Fruit fly (Drosophila melanogaster) whole organism, embryonic: ENCODE results near the gene EAChm.

Source experiments
- Adf1 ChIP-seq: fragments of 200-800 bp; sonication (Bioruptor generic); IDR thresholded peaks from 2 replicates; pipeline ENCODE4 v1.3.6; 2022; ENCODE audit warnings: missing biosample characterization, missing genetic modification characterization
- CG10543 ChIP-seq: fragments of 200-800 bp; sonication (Bioruptor generic); optimal IDR thresholded peaks from 3 replicates; lab custom pipeline; 2017; ENCODE audit warnings: missing biosample characterization, mild to moderate bottlenecking, missing genetic modification characterization, moderate library complexity
- CG13287 ChIP-seq: fragments of 200-800 bp; sonication (Bioruptor generic); IDR thresholded peaks from 2 replicates; pipeline ENCODE4 v1.3.6; 2022; ENCODE audit warnings: missing biosample characterization, missing genetic modification characterization; ENCODE audit not compliant: partially characterized antibody
- CG13775 ChIP-seq: fragments of 200-800 bp; sonication (Bioruptor generic); optimal IDR thresholded peaks from 3 replicates; lab custom pipeline; 2017; ENCODE audit warnings: missing biosample characterization, mild to moderate bottlenecking, missing genetic modification characterization
- CG17328 ChIP-seq: fragments of 200-800 bp; sonication (Bioruptor generic); IDR thresholded peaks from 2 replicates; pipeline ENCODE4 v1.3.6; 2022; ENCODE audit warnings: missing biosample characterization, missing genetic modification characterization
- CG17385 ChIP-seq: fragments of 200-800 bp; sonication (Bioruptor generic); optimal IDR thresholded peaks from 3 replicates; lab custom pipeline; 2018; ENCODE audit warnings: missing biosample characterization, mild to moderate bottlenecking, missing genetic modification characterization
- CG2129 ChIP-seq: fragments of 200-800 bp; sonication (Bioruptor generic); IDR thresholded peaks from 2 replicates; pipeline ENCODE4 v1.3.6; 2022; ENCODE audit warnings: missing biosample characterization, missing genetic modification characterization; ENCODE audit not compliant: partially characterized antibody
- CG42726 ChIP-seq: fragments of 200-800 bp; sonication (Bioruptor generic); IDR thresholded peaks from 2 replicates; pipeline ENCODE4 v1.3.6; 2022; ENCODE audit warnings: missing biosample characterization, missing genetic modification characterization; ENCODE audit not compliant: partially characterized antibody
- CG6813 ChIP-seq: fragments of 200-800 bp; sonication (Bioruptor generic); optimal IDR thresholded peaks from 2 replicates; lab custom pipeline; 2017; ENCODE audit warnings: missing biosample characterization, missing genetic modification characterization, mild to moderate bottlenecking, moderate library complexity, missing genetic modification reagents
- CG8478 ChIP-seq: fragments of >200 bp; optimal IDR thresholded peaks from 2 replicates; lab custom pipeline; 2018
- CG9876 ChIP-seq: fragments of 200-800 bp; sonication (Bioruptor generic); optimal IDR thresholded peaks from 2 replicates; lab custom pipeline; 2016; ENCODE audit warnings: missing biosample characterization, missing genetic modification characterization
- Dip2 ChIP-seq: fragments of 200-800 bp; sonication (Bioruptor generic); IDR thresholded peaks from 2 replicates; pipeline ENCODE4 v1.3.6; 2022; ENCODE audit warnings: missing biosample characterization, missing genetic modification characterization
- Dll ChIP-seq: fragments of 200-800 bp; sonication (Bioruptor generic); IDR thresholded peaks from 4 replicates; pipeline ENCODE4 v1.3.6; 2022; ENCODE audit warnings: missing biosample characterization, missing genetic modification characterization; ENCODE audit not compliant: partially characterized antibody
- Drgx ChIP-seq: fragments of 200-800 bp; sonication (Bioruptor generic); IDR thresholded peaks from 2 replicates; pipeline ENCODE4 v1.3.6; 2022; ENCODE audit warnings: missing biosample characterization, missing genetic modification characterization
- Ets65A ChIP-seq: fragments of 200-800 bp; sonication (Bioruptor generic); peaks from one replicate; lab custom pipeline; 2016; ENCODE audit warnings: missing biosample characterization, missing genetic modification characterization
- HLH54F ChIP-seq: fragments of 200-800 bp; sonication (Bioruptor generic); optimal IDR thresholded peaks from 3 replicates; lab custom pipeline; 2016; ENCODE audit warnings: missing biosample characterization, missing genetic modification characterization
- Hmr ChIP-seq: fragments of 200-800 bp; sonication (Bioruptor generic); optimal IDR thresholded peaks from 3 replicates; lab custom pipeline; 2017; ENCODE audit warnings: mild to moderate bottlenecking, missing biosample characterization, missing genetic modification reagents, missing genetic modification characterization
- Hr51 ChIP-seq, 2 experiments: fragments of 200-800 bp; sonication (Bioruptor generic); optimal IDR thresholded peaks; 2 replicates in 1 of 2; 3 replicates in 1 of 2; lab custom pipeline; 2016 to 2018; ENCODE audit warnings: missing biosample characterization in 2 of 2, missing genetic modification characterization in 2 of 2, mild to moderate bottlenecking in 1 of 2, moderate library complexity in 1 of 2
- Nf-YB ChIP-seq: fragments of 200-800 bp; sonication (Bioruptor generic); optimal IDR thresholded peaks from 3 replicates; lab custom pipeline; 2019; ENCODE audit warnings: missing biosample characterization, mild to moderate bottlenecking, missing genetic modification characterization, moderate library complexity
- Rx ChIP-seq: fragments of 200-800 bp; sonication (Bioruptor generic); IDR thresholded peaks from 2 replicates; pipeline ENCODE4 v1.3.6; 2022; ENCODE audit warnings: missing biosample characterization, missing genetic modification characterization
- Stat92E ChIP-seq, 3 experiments: fragments of >200 bp in 2 of 3; fragments of 200-800 bp in 1 of 3; sonication (Bioruptor generic) in 1 of 3; optimal IDR thresholded peaks; 2 replicates each; lab custom pipeline; 2017 to 2019; ENCODE audit warnings: missing biosample characterization in 3 of 3, missing genetic modification characterization in 3 of 3, mild to moderate bottlenecking in 1 of 3, moderate library complexity in 1 of 3
- Trl ChIP-seq, 3 experiments: fragments of >200 bp in 2 of 3; fragments of 200-800 bp in 1 of 3; sonication (Bioruptor generic) in 1 of 3; optimal IDR thresholded peaks; 2 replicates in 1 of 3; 3 replicates in 2 of 3; lab custom pipeline; 2016 to 2017; ENCODE audit warnings: missing biosample characterization in 1 of 3, missing genetic modification characterization in 1 of 3
- aop ChIP-seq: fragments of 200-800 bp; sonication (Bioruptor generic); IDR thresholded peaks from 2 replicates; pipeline ENCODE4 v1.3.6; 2022; ENCODE audit warnings: missing biosample characterization, missing genetic modification characterization
- bsh ChIP-seq, 2 experiments: fragments of 200-800 bp; sonication (Bioruptor generic); optimal IDR thresholded peaks; 2 replicates each; lab custom pipeline; 2017 to 2018; ENCODE audit warnings: mild to moderate bottlenecking in 2 of 2, missing biosample characterization in 2 of 2, missing genetic modification characterization in 2 of 2, moderate library complexity in 1 of 2
- chif ChIP-seq, 2 experiments: fragments of 200-800 bp; sonication (Bioruptor generic); optimal IDR thresholded peaks; 3 replicates each; lab custom pipeline; 2016; ENCODE audit warnings: missing biosample characterization in 2 of 2, missing genetic modification characterization in 2 of 2
- chm ChIP-seq: fragments of 200-800 bp; sonication (Bioruptor generic); IDR thresholded peaks from 2 replicates; pipeline ENCODE4 v1.3.6; 2022; ENCODE audit warnings: missing biosample characterization, missing genetic modification characterization
- ci ChIP-seq: fragments of 200-800 bp; sonication (Bioruptor generic); IDR thresholded peaks from 3 replicates; pipeline ENCODE4 v1.3.6; 2022; ENCODE audit warnings: missing biosample characterization, missing genetic modification characterization
- crol ChIP-seq: fragments of 200-800 bp; sonication (Bioruptor generic); IDR thresholded peaks from 2 replicates; pipeline ENCODE4 v1.3.6; 2022; ENCODE audit warnings: missing biosample characterization, missing genetic modification characterization
- ewg ChIP-seq: fragments of 200-800 bp; sonication (Bioruptor generic); optimal IDR thresholded peaks from 3 replicates; lab custom pipeline; 2017; ENCODE audit warnings: mild to moderate bottlenecking, missing biosample characterization, missing genetic modification reagents, missing genetic modification characterization
- ken ChIP-seq: fragments of 200-800 bp; sonication (Bioruptor generic); IDR thresholded peaks from 3 replicates; pipeline ENCODE4 v1.3.6; 2022; ENCODE audit warnings: missing biosample characterization, missing genetic modification characterization
- kni ChIP-seq: fragments of 200-800 bp; sonication (Bioruptor generic); optimal IDR thresholded peaks from 3 replicates; lab custom pipeline; 2017; ENCODE audit warnings: mild to moderate bottlenecking, missing biosample characterization, missing genetic modification reagents, missing genetic modification characterization
- mld ChIP-seq: fragments of 200-800 bp; sonication (Bioruptor generic); IDR thresholded peaks from 3 replicates; pipeline ENCODE4 v1.3.6; 2022; ENCODE audit warnings: missing biosample characterization, missing genetic modification characterization; ENCODE audit not compliant: partially characterized antibody
- oc ChIP-seq: fragments of 200-800 bp; sonication (Bioruptor generic); optimal IDR thresholded peaks from 2 replicates; lab custom pipeline; 2018; ENCODE audit warnings: missing biosample characterization, mild to moderate bottlenecking, missing genetic modification characterization, moderate library complexity
- onecut ChIP-seq: fragments of 200-800 bp; sonication (Bioruptor generic); IDR thresholded peaks from 2 replicates; pipeline ENCODE4 v1.3.6; 2022; ENCODE audit warnings: missing biosample characterization, missing genetic modification characterization
- psq ChIP-seq: fragments of 200-800 bp; sonication (Bioruptor generic); optimal IDR thresholded peaks from 2 replicates; lab custom pipeline; 2017; ENCODE audit warnings: missing biosample characterization, missing genetic modification characterization
- ranshi ChIP-seq: fragments of 200-800 bp; sonication (Bioruptor generic); IDR thresholded peaks from 2 replicates; pipeline ENCODE4 v1.3.6; 2022; ENCODE audit warnings: missing biosample characterization, missing genetic modification characterization
- sc ChIP-seq, 3 experiments: fragments of >200 bp in 2 of 3; fragments of 200-800 bp in 1 of 3; sonication (Bioruptor generic) in 1 of 3; optimal IDR thresholded peaks; 2 replicates in 2 of 3; 3 replicates in 1 of 3; lab custom pipeline; 2017; ENCODE audit warnings: mild to moderate bottlenecking in 1 of 3, missing biosample characterization in 1 of 3, missing genetic modification characterization in 1 of 3, missing genetic modification reagents in 1 of 3
- sens ChIP-seq: fragments of 200-800 bp; sonication (Bioruptor generic); peaks from one replicate; lab custom pipeline; 2016; ENCODE audit warnings: missing biosample characterization, missing genetic modification characterization
- sens-2 ChIP-seq: fragments of 200-800 bp; sonication (Bioruptor generic); IDR thresholded peaks from 2 replicates; pipeline ENCODE4 v1.3.6; 2022; ENCODE audit warnings: missing biosample characterization, missing genetic modification characterization
- seq ChIP-seq: fragments of 200-800 bp; sonication (Bioruptor generic); IDR thresholded peaks from 2 replicates; pipeline ENCODE4 v1.3.6; 2022; ENCODE audit warnings: missing biosample characterization, missing genetic modification characterization
- shn ChIP-seq: fragments of 200-800 bp; sonication (Bioruptor generic); optimal IDR thresholded peaks from 3 replicates; lab custom pipeline; 2016; ENCODE audit warnings: missing biosample characterization, missing genetic modification characterization
- sob ChIP-seq: fragments of 200-800 bp; sonication (Bioruptor generic); IDR thresholded peaks from 2 replicates; pipeline ENCODE4 v1.3.6; 2022; ENCODE audit warnings: missing biosample characterization, missing genetic modification characterization
- trem ChIP-seq: fragments of 200-800 bp; optimal IDR thresholded peaks from 3 replicates; lab custom pipeline; 2019; ENCODE audit warnings: missing biosample characterization, mild to moderate bottlenecking, missing genetic modification characterization, moderate library complexity
- ttk ChIP-seq: fragments of 200-800 bp; sonication (Bioruptor generic); IDR thresholded peaks from 2 replicates; pipeline ENCODE4 v2.1.2; 2022; ENCODE audit warnings: missing biosample characterization, missing genetic modification characterization
- unpg ChIP-seq: fragments of 200-800 bp; sonication (Bioruptor generic); optimal IDR thresholded peaks from 3 replicates; lab custom pipeline; 2018; ENCODE audit warnings: missing biosample characterization, mild to moderate bottlenecking, missing genetic modification characterization, moderate library complexity
- yki ChIP-seq: fragments of >200 bp; optimal IDR thresholded peaks from 3 replicates; lab custom pipeline; 2018
- z ChIP-seq: fragments of 200-800 bp; sonication (Bioruptor generic); IDR thresholded peaks from 3 replicates; pipeline ENCODE4 v1.3.6; 2022; ENCODE audit warnings: missing biosample characterization, missing genetic modification characterization

Gene EAChm

DNA sequence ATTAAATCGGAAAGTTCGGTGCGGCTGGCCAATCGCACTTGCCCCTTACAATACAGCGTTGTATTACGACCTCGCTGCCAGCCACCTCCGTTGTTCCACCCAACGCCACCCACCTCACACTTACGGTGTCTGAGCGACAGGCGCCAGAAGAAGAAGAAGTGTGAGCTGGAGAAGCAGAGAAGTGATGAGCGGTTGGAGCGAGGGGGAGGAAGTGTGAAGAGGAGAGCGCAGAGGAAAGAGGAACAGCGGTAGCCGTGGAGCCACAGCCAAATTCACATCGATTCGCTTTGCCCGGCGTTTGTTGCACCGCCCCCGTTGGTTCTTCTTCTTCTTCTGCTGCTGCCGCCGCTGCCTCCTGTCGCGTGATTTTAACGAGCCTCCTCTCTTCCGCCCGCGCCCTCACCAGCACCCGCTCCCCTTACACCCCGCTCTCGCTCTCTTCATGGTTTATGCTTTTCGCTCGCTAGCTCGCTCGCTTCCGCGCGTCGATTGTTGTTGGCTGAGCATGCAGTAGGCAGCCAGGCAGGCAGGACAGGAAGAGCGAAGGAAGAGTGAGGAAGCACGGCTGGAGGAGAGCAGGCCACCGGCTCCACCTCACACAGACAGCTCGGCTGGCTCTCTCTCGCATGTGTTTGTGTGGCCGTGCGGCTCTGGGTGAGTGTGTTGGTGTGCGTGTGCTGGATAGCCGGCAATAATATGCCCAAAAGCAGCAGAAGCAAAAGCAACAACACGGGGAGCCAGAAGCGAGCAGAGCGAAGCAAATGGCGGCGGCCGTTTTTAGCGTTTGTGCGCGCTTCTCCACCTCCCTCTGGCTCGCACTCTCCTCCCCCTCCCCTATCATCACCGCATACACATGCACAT lies 49.6 kb downstream of the EAChm start (continued):
- TF ChIP-seq unpg (GFP tag; lab: Kevin White, UChicago) (no peak), z (GFP tag; lab: Robert Waterston, UW) (peak; percentile 41; the same call in 1 of the 3 replicates), sens (GFP tag; lab: Kevin White, UChicago) (no peak), ci (GFP tag; lab: Robert Waterston, UW) (peak; percentile 43; the same call in 1 of the 3 replicates), Hmr (GFP tag; lab: Kevin White, UChicago) (peak; percentile 14), Nf-YB (GFP tag; lab: Kevin White, UChicago) (no peak), shn (GFP tag; lab: Kevin White, UChicago) (peak; percentile 8), yki (lab: Kevin White, UChicago) (peak; percentile 26), CG17328 (GFP tag; lab: Robert Waterston, UW) (0 out of 2 replicates have a peak, but pooled peaks have one; percentile 11), Dip2 (GFP tag; lab: Robert Waterston, UW) (no peak), ewg (GFP tag; lab: Kevin White, UChicago) (no peak), Trl (optimal IDR thresholded peaks at IDR 0.05; lab: Kevin White, UChicago) (peak; percentile 70 to 81), Trl (GFP tag; optimal IDR thresholded peaks at IDR 0.05; lab: Kevin White, UChicago) (no peak), CG17385 (GFP tag; lab: Kevin White, UChicago) (peak; percentile 88), CG8478 (lab: Kevin White, UChicago) (peak; percentile 87), crol (GFP tag; lab: Robert Waterston, UW) (peak; percentile 99), trem (tag; lab: Kevin White, UChicago) (no peak), psq (GFP tag; lab: Kevin White, UChicago) (no peak), CG10543 (GFP tag; lab: Kevin White, UChicago) (peak; percentile 28), seq (GFP tag; lab: Robert Waterston, UW) (0 out of 2 replicates have a peak, but pooled peaks have one; percentile 10), HLH54F (GFP tag; lab: Kevin White, UChicago) (no peak), chif (GFP tag; optimal IDR thresholded peaks at IDR 0.05; lab: Kevin White, UChicago) (no peak), ttk (GFP tag; lab: Robert Waterston, UW) (no peak), Adf1 (peak; percentile 80; the same call in 1 of the 2 replicates), Dll (GFP tag; lab: Robert Waterston, UW) (0 out of 4 replicates have a peak, but pooled peaks have one; percentile 48), CG9876 (GFP tag; lab: Kevin White, UChicago) (peak; percentile 12), ken (GFP tag; lab: Robert Waterston, UW) (no peak), CG13287 (GFP tag; lab: Robert Waterston, UW) (peak; percentile 27; the same call in 1 of the 2 replicates), sob (GFP tag; lab: Robert Waterston, UW) (no peak), oc (tag; lab: Kevin White, UChicago) (no peak), ranshi (GFP tag; lab: Robert Waterston, UW) (peak; percentile 16; the same call in 1 of the 2 replicates), mld (0 out of 3 replicates have a peak, but pooled peaks have one; percentile 36), sc (optimal IDR thresholded peaks at IDR 0.05; lab: Kevin White, UChicago) (no peak), sc (GFP tag; optimal IDR thresholded peaks at IDR 0.05; lab: Kevin White, UChicago) (no peak), Ets65A (GFP tag; lab: Kevin White, UChicago) (peak; percentile 71), chm (GFP tag; lab: Robert Waterston, UW) (0 out of 2 replicates have a peak, but pooled peaks have one; percentile 46), kni (GFP tag; lab: Kevin White, UChicago) (peak; percentile 45), CG42726 (GFP tag; lab: Robert Waterston, UW) (0 out of 2 replicates have a peak, but pooled peaks have one; percentile 14), bsh (GFP tag; optimal IDR thresholded peaks at IDR 0.05; lab: Kevin White, UChicago) (peak in 1 of 2 experiments; percentile 28), Stat92E (GFP tag; optimal IDR thresholded peaks at IDR 0.05; lab: Kevin White, UChicago) (no peak), CG6813 (GFP tag; lab: Kevin White, UChicago) (peak; percentile 30), CG13775 (no peak), Rx (GFP tag; lab: Robert Waterston, UW) (0 out of 2 replicates have a peak, but pooled peaks have one; percentile 3), sens-2 (GFP tag; lab: Robert Waterston, UW) (peak; percentile 43; the same call in 1 of the 2 replicates), Hr51 (GFP tag; optimal IDR thresholded peaks at IDR 0.05; lab: Kevin White, UChicago) (peak in 1 of 2 experiments; percentile 18), CG2129 (GFP tag; lab: Robert Waterston, UW) (no peak), onecut (peak; percentile 36; the same call in 1 of the 2 replicates), aop (GFP tag; lab: Robert Waterston, UW) (peak; percentile 65; the same call in 1 of the 2 replicates), Drgx (no peak)
